Fruit fly (Drosophila melanogaster) whole organism, embryonic: ENCODE data around the gene galla-2.

Experiments
- Atf3 ChIP-seq: fragments of 200-800 bp; sonication (Bioruptor generic); optimal IDR thresholded peaks from 3 replicates; lab custom pipeline; 2016; ENCODE audit warnings: missing biosample characterization, missing genetic modification characterization
- Bdp1 ChIP-seq: fragments of 200-800 bp; sonication (Bioruptor generic); optimal IDR thresholded peaks from 3 replicates; lab custom pipeline; 2016; ENCODE audit warnings: missing biosample characterization, missing genetic modification characterization
- CG11247 ChIP-seq: fragments of 200-800 bp; sonication (Bioruptor generic); IDR thresholded peaks from 2 replicates; pipeline ENCODE4 v1.3.6; 2022; ENCODE audit warnings: missing biosample characterization, missing genetic modification characterization
- CG12391 ChIP-seq: fragments of 200-800 bp; sonication (Bioruptor generic); optimal IDR thresholded peaks from 3 replicates; lab custom pipeline; 2018; ENCODE audit warnings: missing biosample characterization, mild to moderate bottlenecking, missing genetic modification characterization, moderate library complexity
- CG12744 ChIP-seq: fragments of 200-800 bp; sonication (Bioruptor generic); optimal IDR thresholded peaks from 2 replicates; lab custom pipeline; 2016; ENCODE audit warnings: missing biosample characterization, missing genetic modification characterization
- CG14441 ChIP-seq: fragments of 200-800 bp; sonication (Bioruptor generic); IDR thresholded peaks from 2 replicates; pipeline ENCODE4 v1.3.6; 2022; ENCODE audit warnings: missing biosample characterization, missing genetic modification characterization
- CG1602 ChIP-seq: fragments of 200-800 bp; sonication (Bioruptor generic); optimal IDR thresholded peaks from 3 replicates; lab custom pipeline; 2016; ENCODE audit warnings: missing biosample characterization, missing genetic modification characterization
- CG1603 ChIP-seq: fragments of 200-800 bp; sonication (Bioruptor generic); optimal IDR thresholded peaks from 2 replicates; lab custom pipeline; 2019; ENCODE audit warnings: missing biosample characterization, mild to moderate bottlenecking, missing genetic modification characterization, moderate library complexity
- CG17186 ChIP-seq: fragments of 200-800 bp; sonication (Bioruptor generic); optimal IDR thresholded peaks from 3 replicates; lab custom pipeline; 2017; ENCODE audit warnings: missing biosample characterization, missing genetic modification reagents, missing genetic modification characterization
- CG17802 ChIP-seq: fragments of 200-800 bp; sonication (Bioruptor generic); optimal IDR thresholded peaks from 2 replicates; lab custom pipeline; 2018; ENCODE audit warnings: missing biosample characterization, mild to moderate bottlenecking, missing genetic modification characterization, moderate library complexity
- CG2202 ChIP-seq: fragments of 200-800 bp; sonication (Bioruptor generic); optimal IDR thresholded peaks from 2 replicates; lab custom pipeline; 2018; ENCODE audit warnings: missing biosample characterization, mild to moderate bottlenecking, missing genetic modification characterization
- CG32532 ChIP-seq: fragments of 200-800 bp; sonication (Bioruptor generic); IDR thresholded peaks from 2 replicates; pipeline ENCODE4 v1.3.6; 2022; ENCODE audit warnings: missing biosample characterization, missing genetic modification characterization
- CG5245 ChIP-seq: fragments of 200-800 bp; sonication (Bioruptor generic); optimal IDR thresholded peaks from 3 replicates; lab custom pipeline; 2016; ENCODE audit warnings: missing biosample characterization, missing genetic modification characterization
- CG6813 ChIP-seq: fragments of 200-800 bp; sonication (Bioruptor generic); optimal IDR thresholded peaks from 2 replicates; lab custom pipeline; 2017; ENCODE audit warnings: missing biosample characterization, missing genetic modification characterization, mild to moderate bottlenecking, moderate library complexity, missing genetic modification reagents
- CG6854 ChIP-seq: fragments of 200-800 bp; sonication (Bioruptor generic); optimal IDR thresholded peaks from 3 replicates; lab custom pipeline; 2017; ENCODE audit warnings: missing biosample characterization, mild to moderate bottlenecking, missing genetic modification characterization
- CG7987 ChIP-seq: fragments of 200-800 bp; sonication (Bioruptor generic); optimal IDR thresholded peaks from 2 replicates; lab custom pipeline; 2018; ENCODE audit warnings: missing biosample characterization, mild to moderate bottlenecking, missing genetic modification characterization, moderate library complexity
- CG9797 ChIP-seq: fragments of 200-800 bp; sonication (Bioruptor generic); optimal IDR thresholded peaks from 3 replicates; lab custom pipeline; 2018; ENCODE audit warnings: missing biosample characterization, mild to moderate bottlenecking, missing genetic modification characterization
- Gug ChIP-seq: fragments of 200-800 bp; sonication (Bioruptor generic); IDR thresholded peaks from 4 replicates; pipeline ENCODE4 v1.3.6; 2022; ENCODE audit warnings: missing biosample characterization, missing genetic modification characterization
- Lim3 ChIP-seq: fragments of 200-800 bp; sonication (Bioruptor generic); IDR thresholded peaks from 2 replicates; pipeline ENCODE4 v1.3.6; 2022; ENCODE audit warnings: missing biosample characterization, missing genetic modification characterization
- Max ChIP-seq: fragments of 200-800 bp; sonication (Bioruptor generic); optimal IDR thresholded peaks from 2 replicates; lab custom pipeline; 2016; ENCODE audit warnings: missing biosample characterization, mild to moderate bottlenecking, missing genetic modification characterization
- Mrtf ChIP-seq: fragments of 200-800 bp; sonication (Bioruptor generic); IDR thresholded peaks from 3 replicates; pipeline ENCODE4 v1.3.6; 2022; ENCODE audit warnings: missing biosample characterization, missing genetic modification characterization
- NC2β ChIP-seq: fragments of 200-800 bp; sonication (Bioruptor generic); optimal IDR thresholded peaks from 2 replicates; lab custom pipeline; 2016; ENCODE audit warnings: missing biosample characterization, missing genetic modification characterization
- Rfx ChIP-seq: fragments of 200-800 bp; sonication (Bioruptor generic); IDR thresholded peaks from 2 replicates; pipeline ENCODE4 v1.3.6; 2022; ENCODE audit warnings: missing biosample characterization, missing genetic modification characterization
- Sox100B ChIP-seq: fragments of 200-800 bp; sonication (Bioruptor generic); optimal IDR thresholded peaks from 3 replicates; lab custom pipeline; 2018; ENCODE audit warnings: missing biosample characterization, mild to moderate bottlenecking, missing genetic modification characterization
- ara ChIP-seq: fragments of 200-800 bp; sonication (Bioruptor generic); IDR thresholded peaks from 2 replicates; pipeline ENCODE4 v1.3.6; 2022; ENCODE audit warnings: missing biosample characterization, missing genetic modification characterization
- chif ChIP-seq, 2 experiments: fragments of 200-800 bp; sonication (Bioruptor generic); optimal IDR thresholded peaks; 3 replicates each; lab custom pipeline; 2016; ENCODE audit warnings: missing biosample characterization in 2 of 2, missing genetic modification characterization in 2 of 2
- chm ChIP-seq: fragments of 200-800 bp; sonication (Bioruptor generic); IDR thresholded peaks from 2 replicates; pipeline ENCODE4 v1.3.6; 2022; ENCODE audit warnings: missing biosample characterization, missing genetic modification characterization
- ci ChIP-seq: fragments of 200-800 bp; sonication (Bioruptor generic); IDR thresholded peaks from 3 replicates; pipeline ENCODE4 v1.3.6; 2022; ENCODE audit warnings: missing biosample characterization, missing genetic modification characterization
- corto ChIP-seq: fragments of 200-800 bp; sonication (Bioruptor generic); optimal IDR thresholded peaks from 2 replicates; lab custom pipeline; 2016; ENCODE audit warnings: missing biosample characterization, mild to moderate bottlenecking, missing genetic modification characterization, moderate library complexity
- crol ChIP-seq: fragments of 200-800 bp; sonication (Bioruptor generic); IDR thresholded peaks from 2 replicates; pipeline ENCODE4 v1.3.6; 2022; ENCODE audit warnings: missing biosample characterization, missing genetic modification characterization
- da ChIP-seq: fragments of 200-800 bp; sonication (Bioruptor generic); optimal IDR thresholded peaks from 2 replicates; lab custom pipeline; 2016; ENCODE audit warnings: missing biosample characterization, missing genetic modification characterization
- dmrt99B ChIP-seq: fragments of 200-800 bp; sonication (Bioruptor generic); optimal IDR thresholded peaks from 2 replicates; lab custom pipeline; 2018; ENCODE audit warnings: missing biosample characterization, mild to moderate bottlenecking, missing genetic modification characterization, moderate library complexity
- eyg ChIP-seq: fragments of 200-800 bp; sonication (Bioruptor generic); optimal IDR thresholded peaks from 3 replicates; lab custom pipeline; 2016; ENCODE audit warnings: missing biosample characterization, missing genetic modification characterization
- gce ChIP-seq: fragments of 200-800 bp; sonication (Bioruptor generic); IDR thresholded peaks from 3 replicates; pipeline ENCODE4 v1.3.6; 2022; ENCODE audit warnings: missing biosample characterization, missing genetic modification characterization
- gt ChIP-seq: fragments of 200-800 bp; sonication (Bioruptor generic); IDR thresholded peaks from 2 replicates; pipeline ENCODE4 v1.3.6; 2022; ENCODE audit warnings: missing biosample characterization, missing genetic modification characterization
- lov ChIP-seq, 2 experiments: fragments of 200-800 bp in 1 of 2; fragments of >200 bp in 1 of 2; sonication (Bioruptor generic) in 1 of 2; IDR thresholded peaks in 1 of 2; optimal IDR thresholded peaks in 1 of 2; 2 replicates in 1 of 2; 3 replicates in 1 of 2; pipeline versions ENCODE4 v1.3.6 to Lab custom; 2017 to 2022; ENCODE audit warnings: missing biosample characterization in 1 of 2, missing genetic modification characterization in 1 of 2
- luna ChIP-seq: fragments of 200-800 bp; sonication (Bioruptor generic); optimal IDR thresholded peaks from 2 replicates; lab custom pipeline; 2016; ENCODE audit warnings: missing biosample characterization, missing genetic modification characterization
- nom ChIP-seq: fragments of 200-800 bp; sonication (Bioruptor generic); optimal IDR thresholded peaks from 2 replicates; lab custom pipeline; 2017; ENCODE audit warnings: missing biosample characterization, missing genetic modification characterization, mild to moderate bottlenecking, moderate library complexity, missing genetic modification reagents
- phol ChIP-seq: fragments of 200-800 bp; sonication (Bioruptor generic); optimal IDR thresholded peaks from 3 replicates; lab custom pipeline; 2018; ENCODE audit warnings: missing biosample characterization, mild to moderate bottlenecking, missing genetic modification characterization, moderate library complexity
- psq ChIP-seq: fragments of 200-800 bp; sonication (Bioruptor generic); optimal IDR thresholded peaks from 2 replicates; lab custom pipeline; 2017; ENCODE audit warnings: missing biosample characterization, missing genetic modification characterization
- ranshi ChIP-seq: fragments of 200-800 bp; sonication (Bioruptor generic); IDR thresholded peaks from 2 replicates; pipeline ENCODE4 v1.3.6; 2022; ENCODE audit warnings: missing biosample characterization, missing genetic modification characterization
- salm ChIP-seq: fragments of 200-800 bp; sonication (Bioruptor generic); optimal IDR thresholded peaks from 2 replicates; lab custom pipeline; 2018; ENCODE audit warnings: missing biosample characterization, mild to moderate bottlenecking, missing genetic modification characterization
- seq ChIP-seq: fragments of 200-800 bp; sonication (Bioruptor generic); IDR thresholded peaks from 2 replicates; pipeline ENCODE4 v1.3.6; 2022; ENCODE audit warnings: missing biosample characterization, missing genetic modification characterization
- sima ChIP-seq: fragments of 200-800 bp; sonication (Bioruptor generic); optimal IDR thresholded peaks from 2 replicates; lab custom pipeline; 2016; ENCODE audit warnings: missing biosample characterization, missing genetic modification characterization
- sna ChIP-seq: fragments of 200-800 bp; sonication (Bioruptor generic); IDR thresholded peaks from 2 replicates; pipeline ENCODE4 v1.3.6; 2022; ENCODE audit warnings: missing biosample characterization, missing genetic modification characterization; ENCODE audit not compliant: partially characterized antibody
- stc ChIP-seq: fragments of 200-800 bp; sonication (Bioruptor generic); IDR thresholded peaks from 2 replicates; pipeline ENCODE4 v1.3.6; 2022; ENCODE audit warnings: missing biosample characterization, missing genetic modification characterization
- sug ChIP-seq: fragments of 200-800 bp; optimal IDR thresholded peaks from 2 replicates; lab custom pipeline; 2019; ENCODE audit warnings: missing biosample characterization, mild to moderate bottlenecking, missing genetic modification characterization, moderate library complexity
- tgo ChIP-seq: fragments of 200-800 bp; sonication (Bioruptor generic); IDR thresholded peaks from 3 replicates; pipeline ENCODE4 v1.3.6; 2022; ENCODE audit warnings: missing biosample characterization, missing genetic modification characterization
- ttk ChIP-seq: fragments of 200-800 bp; sonication (Bioruptor generic); IDR thresholded peaks from 2 replicates; pipeline ENCODE4 v2.1.2; 2022; ENCODE audit warnings: missing biosample characterization, missing genetic modification characterization
- vvl ChIP-seq: fragments of 200-800 bp; sonication (Bioruptor generic); IDR thresholded peaks from 2 replicates; pipeline ENCODE4 v1.3.6; 2022; ENCODE audit warnings: missing biosample characterization, missing genetic modification characterization

The galla-2 gene

DNA sequence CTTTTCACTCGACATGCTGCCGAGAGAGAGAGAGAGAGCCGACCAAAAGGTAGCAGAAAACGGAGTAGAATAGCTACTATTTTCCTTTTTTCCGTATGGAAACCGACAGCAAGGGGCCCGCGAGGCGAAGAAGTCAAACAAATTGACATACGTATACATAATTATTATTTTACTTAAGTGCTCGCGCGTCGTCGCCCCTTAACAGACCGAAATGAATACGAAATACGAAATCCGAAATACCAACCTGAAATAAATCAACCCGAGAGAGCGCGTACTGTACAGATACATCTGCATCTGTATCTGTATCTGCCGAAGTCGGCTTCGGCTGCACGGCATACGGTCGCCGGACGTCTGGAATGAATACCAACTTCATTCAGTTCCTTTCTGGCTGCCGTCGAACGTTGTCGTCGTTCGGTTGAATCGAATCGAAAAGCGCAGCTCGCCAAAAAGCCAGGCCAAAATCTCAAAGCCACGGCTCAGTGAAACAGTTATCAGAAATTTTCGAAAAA lies 25.1 kb upstream of the galla-2 start (continued):
- no peak for TF ChIP-seq CG17802
- peak; percentile 33 for TF ChIP-seq CG12391 (tag; lab: Kevin White, UChicago)
- TF ChIP-seq sug (tag; lab: Kevin White, UChicago): peak; percentile 67
- peak; percentile 83 for TF ChIP-seq crol (GFP tag; lab: Robert Waterston, UW)
- peak; percentile 46 for TF ChIP-seq dmrt99B (tag; lab: Kevin White, UChicago)
- peak; percentile 72 for TF ChIP-seq seq (GFP tag; lab: Robert Waterston, UW)
- TF ChIP-seq corto (GFP tag; lab: Kevin White, UChicago): peak; percentile 64
- TF ChIP-seq salm (tag; lab: Kevin White, UChicago): peak; percentile 19
- no peak for TF ChIP-seq sima (GFP tag; lab: Kevin White, UChicago)
- TF ChIP-seq gce (GFP tag; lab: Robert Waterston, UW): peak; percentile 69; the same call in 1 of the 3 replicates
- 0 out of 2 replicates have a peak, but pooled peaks have one; percentile 38 for TF ChIP-seq stc (GFP tag; lab: Robert Waterston, UW)
- TF ChIP-seq eyg: no peak
- no peak for TF ChIP-seq Sox100B (GFP tag; lab: Kevin White, UChicago)
- 0 out of 2 replicates have a peak, but pooled peaks have one; percentile 8 for TF ChIP-seq CG14441 (GFP tag; lab: Robert Waterston, UW)
- peak; percentile 50; the same call in 1 of the 2 replicates for TF ChIP-seq CG11247 (GFP tag; lab: Robert Waterston, UW)
- TF ChIP-seq CG32532: peak; percentile 55; the same call in 1 of the 2 replicates
- TF ChIP-seq CG17186 (GFP tag; lab: Kevin White, UChicago): no peak
- TF ChIP-seq NC2β (GFP tag; lab: Kevin White, UChicago): peak; percentile 27
- peak; percentile 14; the same call in 1 of the 3 replicates for TF ChIP-seq tgo (GFP tag; lab: Robert Waterston, UW)
- peak; percentile 53 for TF ChIP-seq CG6854 (GFP tag; lab: Kevin White, UChicago)

DNA sequence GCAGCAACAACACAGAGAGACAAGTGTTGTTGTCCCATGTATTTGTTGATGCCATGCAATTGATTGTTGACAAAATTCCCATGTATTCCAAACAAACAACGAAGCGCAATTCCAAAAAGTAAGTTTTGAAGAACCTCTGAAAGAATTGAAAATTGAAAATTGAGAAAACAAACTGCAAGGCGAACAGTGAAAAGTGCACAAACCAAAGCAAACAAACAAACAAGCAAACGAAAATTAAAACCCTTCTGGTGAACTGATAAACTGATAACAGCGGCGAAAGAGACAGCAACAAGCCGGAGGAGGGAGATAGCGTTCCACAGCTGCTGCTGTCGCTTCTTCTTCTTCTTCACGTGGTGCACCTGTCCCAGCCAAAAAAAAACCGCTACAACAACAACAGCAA lies 24.1 kb upstream of the galla-2 start:
- TF ChIP-seq ci (GFP tag; lab: Robert Waterston, UW) (peak; percentile 51; the same call in 1 of the 3 replicates), CG12744 (GFP tag; lab: Kevin White, UChicago) (no peak), sna (GFP tag; lab: Robert Waterston, UW) (no peak), chm (GFP tag; lab: Robert Waterston, UW) (peak; percentile 74), gt (GFP tag; lab: Robert Waterston, UW) (no peak), CG9797 (GFP tag; lab: Kevin White, UChicago) (no peak), Rfx (GFP tag; lab: Robert Waterston, UW) (no peak), ara (no peak; the same call in 1 of the 2 replicates), Atf3 (GFP tag; lab: Kevin White, UChicago) (no peak), Lim3 (GFP tag; lab: Robert Waterston, UW) (no peak), Max (GFP tag; lab: Kevin White, UChicago) (no peak), da (GFP tag; lab: Kevin White, UChicago) (peak; percentile 64), Gug (GFP tag; lab: Robert Waterston, UW) (no peak), CG1602 (GFP tag; lab: Kevin White, UChicago) (peak; percentile 15), phol (no peak), lov (optimal IDR thresholded peaks at IDR 0.05; lab: Kevin White, UChicago) (no peak), lov (GFP tag; IDR thresholded peaks at IDR 0.05; lab: Robert Waterston, UW) (peak; percentile 39; the same call in 1 of the 3 replicates), CG5245 (no peak), CG7987 (GFP tag; lab: Kevin White, UChicago) (peak; percentile 9), ranshi (GFP tag; lab: Robert Waterston, UW) (no peak), Mrtf (no peak), chif (GFP tag; optimal IDR thresholded peaks at IDR 0.05; lab: Kevin White, UChicago) (peak; percentile 18), ttk (no peak), Bdp1 (GFP tag; lab: Kevin White, UChicago) (no peak), vvl (GFP tag; lab: Robert Waterston, UW) (no peak), CG1603 (tag; lab: Kevin White, UChicago) (peak; percentile 12), nom (GFP tag; lab: Kevin White, UChicago) (no peak), CG6813 (peak; percentile 15), luna (GFP tag; lab: Kevin White, UChicago) (no peak), CG2202 (tag; lab: Kevin White, UChicago) (peak; percentile 31), psq (GFP tag; lab: Kevin White, UChicago) (peak; percentile 0)
